Worm (Caenorhabditis elegans): Measurements from ENCODE around the gene inos-1.

Gene inos-1

DNA sequence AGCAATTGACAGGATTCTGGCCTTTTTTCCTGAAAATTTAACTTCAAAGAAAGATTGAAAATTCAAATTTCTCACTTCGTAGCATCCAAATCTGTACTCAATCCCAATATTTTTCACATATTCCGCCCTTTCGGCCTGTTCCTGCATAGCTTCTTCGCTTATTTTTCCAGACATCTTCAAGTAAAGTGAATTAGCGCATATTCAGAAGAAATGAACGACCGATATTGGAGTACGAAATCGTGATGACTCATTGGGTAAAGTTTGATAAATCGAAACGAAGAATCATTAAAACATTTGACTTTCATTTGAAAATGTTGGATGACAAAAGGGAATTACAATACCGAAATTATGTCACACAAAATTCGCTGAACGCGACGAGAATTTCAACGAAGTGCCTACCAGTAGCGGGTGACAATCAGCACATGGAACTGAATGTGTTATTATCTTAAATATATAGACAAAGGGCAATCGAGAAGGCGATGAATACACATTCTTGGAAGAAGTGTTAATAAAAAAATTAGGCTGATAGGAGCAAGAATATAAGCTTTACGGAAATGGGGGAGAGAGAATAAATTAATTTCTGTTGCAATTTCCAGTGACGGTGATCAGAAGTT, 49.0 kb downstream of the inos-1 start, which contains the start of gene coa-7 (continued):
- TF ChIP-seq F52B5.7 (tag; optimal IDR thresholded peaks at IDR 0.05) (peak; percentile 77), ZK185.1 (tag; optimal IDR thresholded peaks at IDR 0.05; ENCODE audit: poor library complexity, severe bottlenecking) (peak; percentile 24), unc-130 (GFP tag; optimal IDR thresholded peaks at IDR 0.05) (no peak), hmg-20 (GFP tag; IDR thresholded peaks at IDR 0.05) (no peak), nhr-80 (tag; optimal IDR thresholded peaks at IDR 0.05) (no peak), madf-6 (GFP tag; IDR thresholded peaks at IDR 0.05) (peak; percentile 72), somi-1 (GFP tag; optimal IDR thresholded peaks at IDR 0.05) (no peak), Y67H2A.10 (GFP tag; conservative IDR thresholded peaks at IDR 0.05) (no peak), ztf-6 (GFP tag; IDR thresholded peaks at IDR 0.05) (no peak), F57C9.4 (tag; optimal IDR thresholded peaks at IDR 0.05) (no peak), ama-1 (optimal IDR thresholded peaks at IDR 0.05) (no peak), ama-1 (GFP tag; optimal IDR thresholded peaks at IDR 0.05) (no peak), snpc-1.3 (tag; optimal IDR thresholded peaks at IDR 0.05; ENCODE audit: insufficient read depth) (no peak), aptf-3 (GFP tag; IDR thresholded peaks at IDR 0.05) (no peak), hrde-1 (tag; optimal IDR thresholded peaks at IDR 0.05; ENCODE audit: borderline replicate concordance) (no peak), F55B11.4 (tag; optimal IDR thresholded peaks at IDR 0.05; ENCODE audit: borderline replicate concordance, insufficient read depth) (no peak), chd-7 (tag; optimal IDR thresholded peaks at IDR 0.05) (peak; percentile 70), egl-44 (GFP tag; IDR thresholded peaks at IDR 0.05) (no peak), rec-8 (tag; optimal IDR thresholded peaks at IDR 0.05) (peak in 1 of 2 experiments; percentile 42), fkh-3 (tag; optimal IDR thresholded peaks at IDR 0.05) (no peak), attf-6 (GFP tag; IDR thresholded peaks at IDR 0.05) (no peak), lir-1 (GFP tag; conservative IDR thresholded peaks at IDR 0.05) (no peak), tbp1 (GFP tag; optimal IDR thresholded peaks at IDR 0.05) (peak; percentile 22), F57A8.1 (GFP tag; optimal IDR thresholded peaks at IDR 0.05) (no peak), madf-10 (tag; optimal IDR thresholded peaks at IDR 0.05) (no peak), snpc-4 (GFP tag; optimal IDR thresholded peaks at IDR 0.05) (no peak), snpc-4 (tag; optimal IDR thresholded peaks at IDR 0.05) (no peak), repo-1 (tag; optimal IDR thresholded peaks at IDR 0.05) (peak; percentile 75), lsl-1 (GFP tag; optimal IDR thresholded peaks at IDR 0.05) (peak; percentile 41), cebp-1 (GFP tag; IDR thresholded peaks at IDR 0.05) (no peak), cebp-1 (tag; optimal IDR thresholded peaks at IDR 0.05) (peak; percentile 40), ceh-58 (GFP tag; IDR thresholded peaks at IDR 0.05) (0 out of 2 replicates have a peak, but pooled peaks have one; percentile 47), T26A5.8 (tag; optimal IDR thresholded peaks at IDR 0.05) (no peak), ztf-18 (tag; optimal IDR thresholded peaks at IDR 0.05) (peak; percentile 59), mel-28 (tag; optimal IDR thresholded peaks at IDR 0.05; ENCODE audit: borderline replicate concordance) (no peak), ets-4 (GFP tag; optimal IDR thresholded peaks at IDR 0.05) (no peak), Y95B8A.8 (GFP tag; IDR thresholded peaks at IDR 0.05) (no peak), egrh-3 (GFP tag; IDR thresholded peaks at IDR 0.05) (no peak), rcor-1 (GFP tag; IDR thresholded peaks at IDR 0.05) (no peak)

DNA sequence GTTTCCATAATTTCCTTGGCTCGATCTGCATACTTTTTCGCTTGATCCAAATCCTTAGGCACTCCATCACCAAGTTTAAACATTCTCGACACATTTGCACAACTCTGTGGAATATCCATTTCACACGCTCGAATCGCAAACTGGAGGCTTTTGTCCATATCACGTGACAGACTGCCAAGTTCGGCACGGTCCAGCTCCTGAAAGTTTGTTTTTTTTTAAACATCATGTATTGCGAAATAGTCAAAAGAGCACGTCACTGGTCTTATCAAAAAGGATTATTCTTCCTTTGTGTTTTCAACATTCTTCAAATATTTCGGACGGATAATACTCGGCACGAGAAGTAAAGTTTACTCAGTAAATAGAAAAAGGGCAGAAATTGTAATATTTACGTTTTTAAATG, 50.9 kb downstream of the inos-1 start:
- no peak for TF ChIP-seq tbp1 (GFP tag; optimal IDR thresholded peaks at IDR 0.05)
- peak; percentile 93 for TF ChIP-seq cebp-1 (GFP tag; IDR thresholded peaks at IDR 0.05)
- TF ChIP-seq cebp-1 (tag; optimal IDR thresholded peaks at IDR 0.05): peak; percentile 97
- peak; percentile 17; the same call in 1 of the 2 replicates for TF ChIP-seq nfyb-1 (GFP tag; IDR thresholded peaks at IDR 0.05)
- TF ChIP-seq C06A6.2 (GFP tag; conservative IDR thresholded peaks at IDR 0.05): no peak

Measured in whole organism, young adult.